Worm (Caenorhabditis elegans) whole organism, dauer: Measurements from ENCODE around the gene clec-161.

Source experiments
- unc-62 ChIP-seq: sonication (generic microtip); optimal IDR thresholded peaks from 2 replicates; lab custom pipeline; 2017; ENCODE audit warnings: missing biosample characterization, missing genetic modification reagents, missing genetic modification characterization

clec-161 gene

ce11 chrIII:9608650-9609049 is at the start of gene clec-161:
Gene clec-161 (minus strand): TSS chrIII:9608750.
- TF ChIP-seq unc-62 (GFP tag; lab: Kevin White, UChicago) = no peak

- TF ChIP-seq unc-62 (GFP tag; lab: Kevin White, UChicago) = no peak
These were observed 47.3 kb upstream of the clec-161 start, which contains the start of gene C15H7.4 for ce11 chrIII:9655802-9656201. Gene C15H7.4 (minus strand): TSS chrIII:9655902.

- no peak for TF ChIP-seq unc-62 (GFP tag; lab: Kevin White, UChicago)
These were observed 43.3 kb upstream of the clec-161 start, which contains the start of gene C15H7.3 for ce11 chrIII:9651871-9652270. Gene C15H7.3 (minus strand): TSS chrIII:9651971.

- no peak for TF ChIP-seq unc-62 (GFP tag; lab: Kevin White, UChicago)
These were observed 38.0 kb upstream of the clec-161 start for ce11 chrIII:9646440-9647021.

- TF ChIP-seq unc-62 (GFP tag; lab: Kevin White, UChicago) = no peak
These were observed 36.5 kb upstream of the clec-161 start for ce11 chrIII:9645099-9645498.

ce11 chrIII:9642110-9642509 is 33.6 kb upstream of the clec-161 start:
- TF ChIP-seq unc-62 (GFP tag; lab: Kevin White, UChicago) = no peak

ce11 chrIII:9639281-9640050 is 30.9 kb upstream of the clec-161 start:
- no peak for TF ChIP-seq unc-62 (GFP tag; lab: Kevin White, UChicago)

- TF ChIP-seq unc-62 (GFP tag; lab: Kevin White, UChicago) = no peak
These were observed 29.7 kb upstream of the clec-161 start for ce11 chrIII:9638159-9638754.

ce11 chrIII:9637016-9637415 is 28.5 kb upstream of the clec-161 start, which contains the start of gene gei-13:
Gene gei-13 (minus strand): TSS chrIII:9637116.
- TF ChIP-seq unc-62 (GFP tag; lab: Kevin White, UChicago) = no peak

- no peak for TF ChIP-seq unc-62 (GFP tag; lab: Kevin White, UChicago)
These were observed 22.6 kb upstream of the clec-161 start, which contains the start of gene ubc-7 for ce11 chrIII:9631117-9631655. Gene ubc-7 (minus strand): TSS chrIII:9631167.

- TF ChIP-seq unc-62 (GFP tag; lab: Kevin White, UChicago) = no peak
These were observed 21.3 kb upstream of the clec-161 start, which contains the start of gene rpac-19 for ce11 chrIII:9629855-9630254. Gene rpac-19 (minus strand): TSS chrIII:9629885.

ce11 chrIII:9629054-9629453 is 20.5 kb upstream of the clec-161 start, which contains the start of gene tbg-1:
Gene tbg-1 (minus strand): TSS chrIII:9629154.
- no peak for TF ChIP-seq unc-62 (GFP tag; lab: Kevin White, UChicago)

- no peak for TF ChIP-seq unc-62 (GFP tag; lab: Kevin White, UChicago)
These were observed 18.1 kb upstream of the clec-161 start for ce11 chrIII:9626602-9627001.

- TF ChIP-seq unc-62 (GFP tag; lab: Kevin White, UChicago) = no peak
These were observed 14.9 kb upstream of the clec-161 start for ce11 chrIII:9623460-9623859.

ce11 chrIII:9621840-9622525 is 13.4 kb upstream of the clec-161 start:
- no peak for TF ChIP-seq unc-62 (GFP tag; lab: Kevin White, UChicago)
